Worm (Caenorhabditis elegans) whole organism, L4/young adult: ENCODE measurements around the gene cubn-1.

Experiments
- W03F9.2 ChIP-seq: fragments of 150-350 bp; optimal IDR thresholded peaks from 2 replicates; lab custom pipeline; 2014; ENCODE audit warnings: missing biosample characterization, missing genetic modification characterization
- dao-5 ChIP-seq: sonication (generic microtip); optimal IDR thresholded peaks from 2 replicates; lab custom pipeline; 2016; ENCODE audit warnings: missing genotype, missing genetic modification characterization, moderate library complexity, missing compliant biosample characterization
- him-1 ChIP-seq: sonication (generic microtip); optimal IDR thresholded peaks from 2 replicates; lab custom pipeline; 2016; ENCODE audit warnings: missing genotype, missing genetic modification reagents, missing genetic modification characterization, missing compliant biosample characterization

The cubn-1 gene

ce11 chrV:12611029-12611428, at the start of gene cubn-1:
Gene cubn-1, plus strand, starts transcription at chrV:12611329.
- no peak for TF ChIP-seq dao-5 (tag; lab: Kevin White, UChicago)
- no peak for TF ChIP-seq W03F9.2 (tag; lab: Kevin White, UChicago)
- TF ChIP-seq him-1 (tag; lab: Kevin White, UChicago): no peak

ce11 chrV:12563187-12563586, 47.9 kb upstream of the cubn-1 start, which contains the start of gene mrps-5:
Gene mrps-5, plus strand, starts transcription at chrV:12563487.
- TF ChIP-seq him-1 (tag; lab: Kevin White, UChicago) (no peak), dao-5 (tag; lab: Kevin White, UChicago) (no peak), W03F9.2 (tag; lab: Kevin White, UChicago) (no peak)

ce11 chrV:12564902-12565301, 46.2 kb upstream of the cubn-1 start:
- TF ChIP-seq W03F9.2 (tag; lab: Kevin White, UChicago) (no peak), dao-5 (tag; lab: Kevin White, UChicago) (no peak), him-1 (tag; lab: Kevin White, UChicago) (no peak)

ce11 chrV:12567312-12567711, 43.8 kb upstream of the cubn-1 start:
- TF ChIP-seq him-1 (tag; lab: Kevin White, UChicago): no peak
- no peak for TF ChIP-seq W03F9.2 (tag; lab: Kevin White, UChicago)
- no peak for TF ChIP-seq dao-5 (tag; lab: Kevin White, UChicago)

ce11 chrV:12567850-12568249, 43.3 kb upstream of the cubn-1 start, which contains the start of gene E02A10.4:
Gene E02A10.4, minus strand, starts transcription at chrV:12567950.
- TF ChIP-seq him-1 (tag; lab: Kevin White, UChicago) (no peak), W03F9.2 (tag; lab: Kevin White, UChicago) (no peak), dao-5 (tag; lab: Kevin White, UChicago) (no peak)

ce11 chrV:12570271-12570670, 40.9 kb upstream of the cubn-1 start:
- TF ChIP-seq him-1 (tag; lab: Kevin White, UChicago): no peak
- TF ChIP-seq dao-5 (tag; lab: Kevin White, UChicago): no peak
- no peak for TF ChIP-seq W03F9.2 (tag; lab: Kevin White, UChicago)

ce11 chrV:12575846-12576245, 35.3 kb upstream of the cubn-1 start:
- no peak for TF ChIP-seq dao-5 (tag; lab: Kevin White, UChicago)
- no peak for TF ChIP-seq W03F9.2 (tag; lab: Kevin White, UChicago)
- TF ChIP-seq him-1 (tag; lab: Kevin White, UChicago): no peak

ce11 chrV:12576495-12576947, 34.6 kb upstream of the cubn-1 start, which contains the start of gene grl-23:
Gene grl-23, minus strand, starts transcription at chrV:12576897.
- TF ChIP-seq W03F9.2 (tag; lab: Kevin White, UChicago): no peak
- TF ChIP-seq him-1 (tag; lab: Kevin White, UChicago): no peak
- TF ChIP-seq dao-5 (tag; lab: Kevin White, UChicago): no peak

ce11 chrV:12579299-12579698, 31.8 kb upstream of the cubn-1 start, which contains the start of gene E02A10.3:
Gene E02A10.3, plus strand, starts transcription at chrV:12579599.
- no peak for TF ChIP-seq W03F9.2 (tag; lab: Kevin White, UChicago)
- TF ChIP-seq dao-5 (tag; lab: Kevin White, UChicago): no peak
- TF ChIP-seq him-1 (tag; lab: Kevin White, UChicago): no peak

- TF ChIP-seq W03F9.2 (tag; lab: Kevin White, UChicago): no peak
- no peak for TF ChIP-seq him-1 (tag; lab: Kevin White, UChicago)
- no peak for TF ChIP-seq dao-5 (tag; lab: Kevin White, UChicago)
Measured at ce11 chrV:12583421-12583820, 27.7 kb upstream of the cubn-1 start.

- TF ChIP-seq him-1 (tag; lab: Kevin White, UChicago) (no peak), W03F9.2 (tag; lab: Kevin White, UChicago) (no peak), dao-5 (tag; lab: Kevin White, UChicago) (no peak)
Measured at ce11 chrV:12584771-12585170, 26.4 kb upstream of the cubn-1 start.

- TF ChIP-seq W03F9.2 (tag; lab: Kevin White, UChicago): no peak
- TF ChIP-seq dao-5 (tag; lab: Kevin White, UChicago): no peak
- no peak for TF ChIP-seq him-1 (tag; lab: Kevin White, UChicago)
Measured at ce11 chrV:12586793-12587192, 24.3 kb upstream of the cubn-1 start.

- TF ChIP-seq dao-5 (tag; lab: Kevin White, UChicago) (no peak), W03F9.2 (tag; lab: Kevin White, UChicago) (no peak), him-1 (tag; lab: Kevin White, UChicago) (no peak)
Measured at ce11 chrV:12588030-12588429, 23.1 kb upstream of the cubn-1 start, which contains the start of gene C14C10.1. Gene C14C10.1, plus strand, starts transcription at chrV:12588330.

ce11 chrV:12590601-12591000, 20.5 kb upstream of the cubn-1 start, which contains the start of gene ttr-43:
Gene ttr-43, minus strand, starts transcription at chrV:12590701.
- TF ChIP-seq W03F9.2 (tag; lab: Kevin White, UChicago) (no peak), him-1 (tag; lab: Kevin White, UChicago) (no peak), dao-5 (tag; lab: Kevin White, UChicago) (no peak)
